Worm (Caenorhabditis elegans): ENCODE measurements around the gene R09F10.1.

R09F10.1 gene

DNA sequence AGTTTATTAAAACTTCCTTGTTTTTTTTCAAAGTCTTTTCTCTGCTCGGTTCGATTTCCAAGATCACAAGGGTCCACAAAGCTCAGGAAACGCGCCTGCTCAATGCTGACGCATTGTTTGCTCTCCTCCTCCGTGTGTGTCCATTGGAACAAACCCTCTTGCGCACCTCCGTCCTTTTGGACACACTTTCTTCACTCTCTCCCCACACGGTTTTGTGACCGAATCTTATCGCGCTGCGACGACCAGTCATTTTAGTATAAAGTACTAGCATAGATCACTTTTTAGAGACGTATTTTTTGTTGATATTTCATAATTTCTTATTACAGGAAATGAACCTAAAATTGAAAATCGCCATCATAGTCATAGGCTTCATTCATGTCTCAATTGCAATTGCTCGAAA, 44.8 kb downstream of the R09F10.1 start:
- TF ChIP-seq jun-1 (tag; optimal IDR thresholded peaks at IDR 0.05) (no peak), fkh-10 (GFP tag; optimal IDR thresholded peaks at IDR 0.05) (peak; percentile 28), aha-1 (tag) (peak; percentile 99), dpl-1 (GFP tag; optimal IDR thresholded peaks at IDR 0.05) (peak; percentile 59), hlh-30 (tag; optimal IDR thresholded peaks at IDR 0.05; ENCODE audit: insufficient read depth) (peak; percentile 87), dmd-8 (GFP tag; IDR thresholded peaks at IDR 0.05) (no peak), nhr-77 (tag; optimal IDR thresholded peaks at IDR 0.05) (peak; percentile 73), Y105C5A.15 (GFP tag; IDR thresholded peaks at IDR 0.05) (no peak), lsy-2 (tag; optimal IDR thresholded peaks at IDR 0.05) (peak; percentile 36 to 86), nhr-48 (tag; optimal IDR thresholded peaks at IDR 0.05) (peak; percentile 33), mdl-1 (tag; optimal IDR thresholded peaks at IDR 0.05) (peak in 1 of 2 experiments; percentile 57), daf-16 (GFP tag; optimal IDR thresholded peaks at IDR 0.05) (peak in 1 of 2 experiments; percentile 23), daf-16 (tag; optimal IDR thresholded peaks at IDR 0.05) (peak; percentile 72), rbr-2 (tag; optimal IDR thresholded peaks at IDR 0.05) (peak; percentile 81), unc-39 (tag; optimal IDR thresholded peaks at IDR 0.05) (no peak), dmd-6 (GFP tag; IDR thresholded peaks at IDR 0.05) (peak; percentile 88), ceh-32 (tag; optimal IDR thresholded peaks at IDR 0.05; ENCODE audit: poor library complexity) (peak; percentile 19), mep-1 (tag; optimal IDR thresholded peaks at IDR 0.05) (peak; percentile 90), T26A8.4 (GFP tag; IDR thresholded peaks at IDR 0.05) (no peak), nhr-25 (tag; optimal IDR thresholded peaks at IDR 0.05; ENCODE audit: borderline replicate concordance, insufficient read depth) (peak; percentile 40), madf-9 (GFP tag; conservative IDR thresholded peaks at IDR 0.05) (no peak), ctbp-1 (GFP tag; IDR thresholded peaks at IDR 0.05) (peak; percentile 63; the same call in 1 of the 2 replicates), hmg-1.1 (GFP tag; IDR thresholded peaks at IDR 0.05) (peak; percentile 80), ZK337.2 (GFP tag; IDR thresholded peaks at IDR 0.05) (no peak), unc-62 (GFP tag; optimal IDR thresholded peaks at IDR 0.05 in 1 of 2) (peak in 1 of 2 experiments; percentile 96), unc-62 (tag; optimal IDR thresholded peaks at IDR 0.05) (no peak), dve-1 (tag; optimal IDR thresholded peaks at IDR 0.05; ENCODE audit: insufficient read depth) (peak; percentile 91), ztf-7 (tag; optimal IDR thresholded peaks at IDR 0.05) (peak; percentile 26), F37D6.2 (tag; optimal IDR thresholded peaks at IDR 0.05) (peak; percentile 73), hlh-11 (tag; optimal IDR thresholded peaks at IDR 0.05) (peak; percentile 89), mxl-3 (GFP tag; optimal IDR thresholded peaks at IDR 0.05) (peak; percentile 53), spr-1 (tag; optimal IDR thresholded peaks at IDR 0.05) (peak; percentile 32), ceh-20 (GFP tag; IDR thresholded peaks at IDR 0.05) (peak; percentile 58; the same call in 1 of the 2 replicates), php-3 (GFP tag; IDR thresholded peaks at IDR 0.05) (0 out of 2 replicates have a peak, but pooled peaks have one; percentile 41), nhr-28 (tag; optimal IDR thresholded peaks at IDR 0.05) (peak; percentile 84), lin-13 (GFP tag; optimal IDR thresholded peaks at IDR 0.05) (peak; percentile 50), pqm-1 (tag; optimal IDR thresholded peaks at IDR 0.05) (peak; percentile 41), pha-4 (GFP tag; IDR thresholded peaks at IDR 0.05) (0 out of 2 replicates have a peak, but pooled peaks have one; percentile 52), pha-4 (tag; optimal IDR thresholded peaks at IDR 0.05) (no peak), F44E2.7 (GFP tag; IDR thresholded peaks at IDR 0.05) (no peak), nhr-6 (tag; optimal IDR thresholded peaks at IDR 0.05) (peak; percentile 83), nhr-11 (tag; optimal IDR thresholded peaks at IDR 0.05) (peak; percentile 70)

DNA sequence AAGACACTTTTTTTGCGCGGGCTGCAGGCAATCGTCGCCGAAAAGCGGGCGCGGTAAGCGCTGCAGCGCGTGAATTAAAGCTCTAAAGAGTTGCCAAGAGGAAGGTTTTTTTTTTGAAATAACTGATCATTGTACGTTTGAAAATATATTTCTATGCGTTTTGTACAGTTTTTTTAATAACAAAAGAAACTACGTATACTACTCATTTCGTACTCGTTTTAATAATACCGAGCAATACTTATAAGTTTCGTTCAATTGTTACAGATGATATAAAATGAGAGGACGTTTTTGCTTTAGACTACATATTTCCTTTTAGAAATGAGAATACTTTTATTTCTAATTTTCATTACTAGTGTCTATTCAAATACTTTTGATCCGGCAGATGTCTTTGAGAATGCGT, 48.5 kb downstream of the R09F10.1 start, which contains the start of gene nep-15:
TSS of gene nep-15 (plus strand) at position 301 of the 400 bp plus-strand sequence.
- TF ChIP-seq tag-97 (GFP tag; IDR thresholded peaks at IDR 0.05) = no peak
- TF ChIP-seq unc-39 (tag; optimal IDR thresholded peaks at IDR 0.05) = no peak
- no peak for TF ChIP-seq sdz-12 (GFP tag; optimal IDR thresholded peaks at IDR 0.05)
- TF ChIP-seq lin-13 (GFP tag; optimal IDR thresholded peaks at IDR 0.05) = no peak

Measured in whole organism, L4 larva.